Worm (Caenorhabditis elegans): ENCODE data around the gene F09G8.10.

DNA sequence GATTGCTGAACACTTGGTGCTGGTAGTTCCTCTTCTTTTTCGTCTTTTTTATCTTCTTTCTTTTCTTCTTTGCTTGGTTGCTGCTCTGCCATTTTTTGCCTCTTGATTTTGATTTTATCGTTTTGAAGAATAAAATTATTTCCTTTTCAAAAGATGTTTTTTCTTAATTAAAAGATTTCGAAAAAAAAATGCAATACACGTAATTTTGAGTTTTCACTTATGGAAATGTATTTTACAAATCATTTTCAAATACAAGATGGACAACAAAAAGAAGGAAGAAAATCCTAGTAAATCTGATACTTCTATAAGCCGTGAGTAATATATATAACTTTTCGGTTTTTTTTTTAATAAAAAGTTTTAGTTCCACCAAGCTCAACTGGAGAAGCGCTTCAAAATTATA lies 22.6 kb downstream of the F09G8.10 start, which contains the start of the genes C02F5.10 and C02F5.2:
- TF ChIP-seq ets-7 (tag; optimal IDR thresholded peaks at IDR 0.05) (no peak), aly-1 (tag; optimal IDR thresholded peaks at IDR 0.05) (no peak), ceh-13 (GFP tag; optimal IDR thresholded peaks at IDR 0.05) (no peak), tbx-37 (GFP tag; conservative IDR thresholded peaks at IDR 0.05) (no peak), ama-1 (optimal IDR thresholded peaks at IDR 0.05) (no peak), hmbx-1 (tag; optimal IDR thresholded peaks at IDR 0.05) (no peak), F13C5.2 (tag; optimal IDR thresholded peaks at IDR 0.05) (no peak), flt-1 (GFP tag; IDR thresholded peaks at IDR 0.05) (no peak), hmg-4 (GFP tag; optimal IDR thresholded peaks at IDR 0.05) (no peak), tbx-11 (GFP tag; IDR thresholded peaks at IDR 0.05) (no peak), pes-1 (GFP tag; IDR thresholded peaks at IDR 0.05) (no peak), tra-4 (tag; optimal IDR thresholded peaks at IDR 0.05) (no peak)
